Fruit fly (Drosophila melanogaster) whole organism, embryonic: ENCODE measurements around the gene Zw.

Source experiments
- Awh ChIP-seq: fragments of 200-800 bp; sonication (Bioruptor generic); IDR thresholded peaks from 2 replicates; pipeline ENCODE4, ENCODE4 v1.3.6; 2022; ENCODE audit warnings: missing biosample characterization, missing genetic modification characterization
- CG10654 ChIP-seq: fragments of 200-800 bp; sonication (Bioruptor generic); optimal IDR thresholded peaks from 2 replicates; lab custom pipeline; 2016; ENCODE audit warnings: missing biosample characterization, missing genetic modification characterization
- CG10959 ChIP-seq: fragments of 200-800 bp; sonication (Bioruptor generic); IDR thresholded peaks from 2 replicates; pipeline ENCODE4 v1.3.6; 2022; ENCODE audit warnings: missing biosample characterization, missing genetic modification characterization
- CG11085 ChIP-seq: fragments of 200-800 bp; sonication (Bioruptor generic); IDR thresholded peaks from 2 replicates; pipeline ENCODE4 v1.3.6; 2022; ENCODE audit warnings: missing biosample characterization, missing genetic modification characterization
- CG11696 ChIP-seq: fragments of 200-800 bp; sonication (Bioruptor generic); IDR thresholded peaks from 2 replicates; pipeline ENCODE4 v1.3.6; 2022; ENCODE audit warnings: missing biosample characterization, missing genetic modification characterization
- CG15011 ChIP-seq: fragments of 200-800 bp; sonication (Bioruptor generic); optimal IDR thresholded peaks from 3 replicates; lab custom pipeline; 2018; ENCODE audit warnings: missing biosample characterization, mild to moderate bottlenecking, missing genetic modification characterization
- CG1529 ChIP-seq: fragments of 200-800 bp; sonication (Bioruptor generic); optimal IDR thresholded peaks from 3 replicates; lab custom pipeline; 2018; ENCODE audit warnings: missing biosample characterization, missing genetic modification characterization
- CG17328 ChIP-seq: fragments of 200-800 bp; sonication (Bioruptor generic); IDR thresholded peaks from 2 replicates; pipeline ENCODE4 v1.3.6; 2022; ENCODE audit warnings: missing biosample characterization, missing genetic modification characterization
- CG1792 ChIP-seq: fragments of 200-800 bp; sonication (Bioruptor generic); optimal IDR thresholded peaks from 2 replicates; lab custom pipeline; 2016; ENCODE audit warnings: missing biosample characterization, missing genetic modification characterization
- CG18262 ChIP-seq: fragments of 200-800 bp; optimal IDR thresholded peaks from 3 replicates; lab custom pipeline; 2019; ENCODE audit warnings: missing biosample characterization, mild to moderate bottlenecking, missing genetic modification characterization, moderate library complexity
- CG2116 ChIP-seq: fragments of 200-800 bp; sonication (Bioruptor generic); optimal IDR thresholded peaks from 3 replicates; lab custom pipeline; 2018; ENCODE audit warnings: missing biosample characterization, mild to moderate bottlenecking, missing genetic modification characterization
- CG2199 ChIP-seq: fragments of 200-800 bp; sonication (Bioruptor generic); IDR thresholded peaks from 3 replicates; pipeline ENCODE4 v1.3.6; 2022; ENCODE audit warnings: missing biosample characterization, missing genetic modification characterization
- CG2678 ChIP-seq: fragments of 200-800 bp; sonication (Bioruptor generic); optimal IDR thresholded peaks from 3 replicates; lab custom pipeline; 2019; ENCODE audit warnings: missing biosample characterization, mild to moderate bottlenecking, missing genetic modification characterization, moderate library complexity
- CG30020 ChIP-seq: fragments of 200-800 bp; optimal IDR thresholded peaks from 2 replicates; lab custom pipeline; 2019; ENCODE audit warnings: missing biosample characterization, mild to moderate bottlenecking, missing genetic modification characterization, moderate library complexity
- CG3065 ChIP-seq: fragments of 200-800 bp; sonication (Bioruptor generic); optimal IDR thresholded peaks from 2 replicates; lab custom pipeline; 2016; ENCODE audit warnings: missing biosample characterization, missing genetic modification characterization
- CG4820 ChIP-seq: fragments of 200-800 bp; sonication (Bioruptor generic); optimal IDR thresholded peaks from 3 replicates; lab custom pipeline; 2016; ENCODE audit warnings: missing biosample characterization, missing genetic modification characterization
- CG7839 ChIP-seq: fragments of 200-800 bp; sonication (Bioruptor generic); optimal IDR thresholded peaks from 3 replicates; lab custom pipeline; 2018; ENCODE audit warnings: missing biosample characterization, mild to moderate bottlenecking, missing genetic modification characterization, moderate library complexity
- Chrac-16 ChIP-seq: fragments of 200-800 bp; sonication (Bioruptor generic); optimal IDR thresholded peaks from 3 replicates; lab custom pipeline; 2016; ENCODE audit warnings: missing biosample characterization, missing genetic modification characterization
- CrebB ChIP-seq: fragments of 200-800 bp; sonication (Bioruptor generic); optimal IDR thresholded peaks from 3 replicates; lab custom pipeline; 2018; ENCODE audit warnings: missing biosample characterization, mild to moderate bottlenecking, missing genetic modification characterization
- Drgx ChIP-seq: fragments of 200-800 bp; sonication (Bioruptor generic); IDR thresholded peaks from 2 replicates; pipeline ENCODE4 v1.3.6; 2022; ENCODE audit warnings: missing biosample characterization, missing genetic modification characterization
- ERR ChIP-seq: fragments of 200-800 bp; sonication (Bioruptor generic); optimal IDR thresholded peaks from 2 replicates; lab custom pipeline; 2016; ENCODE audit warnings: missing biosample characterization, missing genetic modification characterization
- Lpt ChIP-seq: fragments of >200 bp; optimal IDR thresholded peaks from 2 replicates; lab custom pipeline; 2018; ENCODE audit warnings: missing biosample characterization, missing genetic modification characterization
- MBD-R2 ChIP-seq: fragments of 200-800 bp; sonication (Bioruptor generic); IDR thresholded peaks from 2 replicates; pipeline ENCODE4 v1.3.6; 2022; ENCODE audit warnings: missing biosample characterization, missing genetic modification characterization
- Mad ChIP-seq: fragments of 200-800 bp; sonication (Bioruptor generic); optimal IDR thresholded peaks from 2 replicates; lab custom pipeline; 2016; ENCODE audit warnings: missing biosample characterization, missing genetic modification characterization
- NC2α ChIP-seq: fragments of 200-800 bp; sonication (Bioruptor generic); optimal IDR thresholded peaks from 2 replicates; lab custom pipeline; 2016; ENCODE audit warnings: missing biosample characterization, missing genetic modification characterization
- Oli ChIP-seq: fragments of 200-800 bp; sonication (Bioruptor generic); optimal IDR thresholded peaks from 2 replicates; lab custom pipeline; 2018; ENCODE audit warnings: missing biosample characterization, mild to moderate bottlenecking, missing genetic modification characterization, moderate library complexity
- Ravus ChIP-seq: fragments of 200-800 bp; sonication (Bioruptor generic); IDR thresholded peaks from 2 replicates; pipeline ENCODE4 v1.3.6; 2022; ENCODE audit warnings: missing biosample characterization, missing genetic modification characterization
- Sox102F ChIP-seq: fragments of 200-800 bp; sonication (Bioruptor generic); optimal IDR thresholded peaks from 2 replicates; lab custom pipeline; 2018; ENCODE audit warnings: missing biosample characterization, mild to moderate bottlenecking, missing genetic modification characterization, moderate library complexity
- TFAM ChIP-seq: fragments of 200-800 bp; sonication (Bioruptor generic); optimal IDR thresholded peaks from 2 replicates; lab custom pipeline; 2017; ENCODE audit warnings: missing biosample characterization, missing genetic modification characterization, inconsistent platforms
- Taf1 ChIP-seq: fragments of 200-800 bp; sonication (Bioruptor generic); IDR thresholded peaks from 2 replicates; pipeline ENCODE4 v1.3.6; 2022; ENCODE audit warnings: missing biosample characterization, missing genetic modification characterization
- Tbp ChIP-seq: fragments of >200 bp; optimal IDR thresholded peaks from 2 replicates; lab custom pipeline; 2018; ENCODE audit warnings: missing biosample characterization, missing genetic modification characterization
- Vsx1 ChIP-seq: fragments of 200-800 bp; sonication (Bioruptor generic); optimal IDR thresholded peaks from 2 replicates; lab custom pipeline; 2017; ENCODE audit warnings: missing biosample characterization, mild to moderate bottlenecking, missing genetic modification characterization, missing genetic modification reagents
- ara ChIP-seq: fragments of 200-800 bp; sonication (Bioruptor generic); IDR thresholded peaks from 2 replicates; pipeline ENCODE4 v1.3.6; 2022; ENCODE audit warnings: missing biosample characterization, missing genetic modification characterization
- ase ChIP-seq: fragments of 200-800 bp; sonication (Bioruptor generic); IDR thresholded peaks from 3 replicates; pipeline ENCODE4 v1.3.6; 2022; ENCODE audit warnings: missing biosample characterization, missing genetic modification characterization
- ash1 ChIP-seq: fragments of 200-800 bp; sonication (Bioruptor generic); optimal IDR thresholded peaks from 2 replicates; lab custom pipeline; 2018; ENCODE audit warnings: missing biosample characterization, mild to moderate bottlenecking, missing genetic modification characterization
- bsh ChIP-seq, 2 experiments: fragments of 200-800 bp; sonication (Bioruptor generic); optimal IDR thresholded peaks; 2 replicates each; lab custom pipeline; 2017 to 2018; ENCODE audit warnings: mild to moderate bottlenecking in 2 of 2, missing biosample characterization in 2 of 2, missing genetic modification characterization in 2 of 2, moderate library complexity in 1 of 2
- cad ChIP-seq: fragments of >200 bp; optimal IDR thresholded peaks from 2 replicates; lab custom pipeline; 2017; ENCODE audit warnings: missing biosample characterization, missing genetic modification characterization
- croc ChIP-seq: fragments of 200-800 bp; sonication (Bioruptor generic); conservative IDR thresholded peaks from 3 replicates; pipeline ENCODE4 v1.3.6; 2022; ENCODE audit warnings: missing biosample characterization, missing genetic modification characterization
- crp ChIP-seq, 2 experiments: fragments of 200-800 bp; sonication (Bioruptor generic); optimal IDR thresholded peaks; 2 replicates in 1 of 2; 3 replicates in 1 of 2; lab custom pipeline; 2017; ENCODE audit warnings: missing biosample characterization in 2 of 2, missing genetic modification characterization in 2 of 2, mild to moderate bottlenecking in 1 of 2, moderate library complexity in 1 of 2
- emc ChIP-seq: fragments of 200-800 bp; sonication (Bioruptor generic); optimal IDR thresholded peaks from 2 replicates; lab custom pipeline; 2016; ENCODE audit warnings: missing biosample characterization, missing genetic modification characterization
- gce ChIP-seq: fragments of 200-800 bp; sonication (Bioruptor generic); IDR thresholded peaks from 3 replicates; pipeline ENCODE4 v1.3.6; 2022; ENCODE audit warnings: missing biosample characterization, missing genetic modification characterization
- hkb ChIP-seq, 2 experiments: fragments of 200-800 bp in 1 of 2; fragments of >200 bp in 1 of 2; sonication (Bioruptor generic) in 1 of 2; IDR thresholded peaks in 1 of 2; optimal IDR thresholded peaks in 1 of 2; 2 replicates each; pipeline versions ENCODE4 v1.3.6 to Lab custom; 2017 to 2022; ENCODE audit warnings: missing biosample characterization in 1 of 2, missing genetic modification characterization in 1 of 2
- maf-S ChIP-seq: fragments of 200-800 bp; sonication (Bioruptor generic); optimal IDR thresholded peaks from 2 replicates; lab custom pipeline; 2016; ENCODE audit warnings: missing biosample characterization, missing genetic modification characterization
- ranshi ChIP-seq: fragments of 200-800 bp; sonication (Bioruptor generic); IDR thresholded peaks from 2 replicates; pipeline ENCODE4 v1.3.6; 2022; ENCODE audit warnings: missing biosample characterization, missing genetic modification characterization
- sima ChIP-seq: fragments of 200-800 bp; sonication (Bioruptor generic); optimal IDR thresholded peaks from 2 replicates; lab custom pipeline; 2016; ENCODE audit warnings: missing biosample characterization, missing genetic modification characterization
- tup ChIP-seq: fragments of 200-800 bp; sonication (Bioruptor generic); optimal IDR thresholded peaks from 2 replicates; lab custom pipeline; 2016; ENCODE audit warnings: missing biosample characterization, mild to moderate bottlenecking, missing genetic modification characterization, moderate library complexity
- twi ChIP-seq: fragments of 200-800 bp; optimal IDR thresholded peaks from 2 replicates; lab custom pipeline; 2019; ENCODE audit warnings: missing biosample characterization, mild to moderate bottlenecking, missing genetic modification characterization, moderate library complexity
- unpg ChIP-seq: fragments of 200-800 bp; sonication (Bioruptor generic); optimal IDR thresholded peaks from 3 replicates; lab custom pipeline; 2018; ENCODE audit warnings: missing biosample characterization, mild to moderate bottlenecking, missing genetic modification characterization, moderate library complexity

Gene Zw

DNA sequence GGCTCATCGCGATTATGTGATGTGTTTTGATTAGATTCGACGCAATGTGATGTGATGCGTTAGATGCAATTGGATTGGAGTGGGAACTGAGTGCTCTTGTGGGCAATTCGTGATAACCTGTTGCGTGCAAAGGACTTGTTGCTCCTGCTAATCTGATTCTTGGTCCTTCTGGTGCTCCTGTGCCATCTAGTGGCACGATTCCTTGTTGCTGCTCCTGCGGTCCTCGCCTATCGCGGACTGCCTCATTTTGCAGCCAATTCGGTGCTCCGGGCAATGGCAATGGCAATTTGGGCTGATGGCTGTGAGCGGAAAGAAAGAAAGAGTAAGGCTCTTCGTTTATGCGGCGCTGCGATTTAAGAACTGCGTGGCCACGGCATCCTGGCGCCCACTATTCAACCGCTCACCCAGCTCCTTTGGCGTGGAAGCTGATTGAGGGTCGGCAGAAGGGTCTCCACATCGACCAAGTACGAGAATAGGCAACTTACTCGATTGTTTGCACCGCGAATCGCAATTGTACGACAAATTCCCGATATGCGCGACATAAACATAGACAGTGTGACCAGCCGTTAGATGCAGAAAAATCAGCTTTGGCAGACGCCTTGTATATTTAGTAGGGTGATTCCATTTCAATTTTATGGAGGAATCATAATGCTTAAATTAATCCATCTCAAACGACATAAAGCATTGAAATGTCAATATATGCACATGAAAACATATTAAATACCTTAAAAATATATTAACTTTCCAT, 26.1 kb downstream of the Zw start, which contains the start of gene Mer (continued):
- TF ChIP-seq Awh (GFP tag; lab: Robert Waterston, UW), result peak; percentile 79
- TF ChIP-seq Chrac-16, result peak; percentile 81
- TF ChIP-seq CrebB (tag; lab: Kevin White, UChicago), result peak; percentile 83
- no peak for TF ChIP-seq CG11696 (GFP tag; lab: Robert Waterston, UW)
- TF ChIP-seq TFAM, result peak; percentile 11
- peak; percentile 84 for TF ChIP-seq CG18262 (tag; lab: Kevin White, UChicago)
- TF ChIP-seq Mad (GFP tag; lab: Kevin White, UChicago), result peak; percentile 82
- peak; percentile 59 for TF ChIP-seq emc
- TF ChIP-seq Sox102F (GFP tag; lab: Kevin White, UChicago), result no peak
- TF ChIP-seq Tbp (GFP tag; lab: Kevin White, UChicago), result no peak
- peak; percentile 70 for TF ChIP-seq CG1529 (GFP tag; lab: Kevin White, UChicago)
- TF ChIP-seq ash1 (GFP tag; lab: Kevin White, UChicago), result peak; percentile 33
- peak; percentile 62 for TF ChIP-seq twi
- peak; percentile 63 for TF ChIP-seq CG30020 (tag; lab: Kevin White, UChicago)
- TF ChIP-seq CG11085 (GFP tag; lab: Robert Waterston, UW), result 0 out of 2 replicates have a peak, but pooled peaks have one; percentile 42
- no peak for TF ChIP-seq Lpt (GFP tag; lab: Kevin White, UChicago)
- peak; percentile 90 for TF ChIP-seq unpg
- TF ChIP-seq CG4820 (GFP tag; lab: Kevin White, UChicago), result peak; percentile 99
- peak in 1 of 2 experiments; percentile 35 for TF ChIP-seq crp (GFP tag; optimal IDR thresholded peaks at IDR 0.05; lab: Kevin White, UChicago)
- peak; percentile 49 for TF ChIP-seq CG2116 (GFP tag; lab: Kevin White, UChicago)
- no peak for TF ChIP-seq Vsx1
- peak; percentile 71 for TF ChIP-seq CG1792 (GFP tag; lab: Kevin White, UChicago)
- TF ChIP-seq Oli, result peak; percentile 76

DNA sequence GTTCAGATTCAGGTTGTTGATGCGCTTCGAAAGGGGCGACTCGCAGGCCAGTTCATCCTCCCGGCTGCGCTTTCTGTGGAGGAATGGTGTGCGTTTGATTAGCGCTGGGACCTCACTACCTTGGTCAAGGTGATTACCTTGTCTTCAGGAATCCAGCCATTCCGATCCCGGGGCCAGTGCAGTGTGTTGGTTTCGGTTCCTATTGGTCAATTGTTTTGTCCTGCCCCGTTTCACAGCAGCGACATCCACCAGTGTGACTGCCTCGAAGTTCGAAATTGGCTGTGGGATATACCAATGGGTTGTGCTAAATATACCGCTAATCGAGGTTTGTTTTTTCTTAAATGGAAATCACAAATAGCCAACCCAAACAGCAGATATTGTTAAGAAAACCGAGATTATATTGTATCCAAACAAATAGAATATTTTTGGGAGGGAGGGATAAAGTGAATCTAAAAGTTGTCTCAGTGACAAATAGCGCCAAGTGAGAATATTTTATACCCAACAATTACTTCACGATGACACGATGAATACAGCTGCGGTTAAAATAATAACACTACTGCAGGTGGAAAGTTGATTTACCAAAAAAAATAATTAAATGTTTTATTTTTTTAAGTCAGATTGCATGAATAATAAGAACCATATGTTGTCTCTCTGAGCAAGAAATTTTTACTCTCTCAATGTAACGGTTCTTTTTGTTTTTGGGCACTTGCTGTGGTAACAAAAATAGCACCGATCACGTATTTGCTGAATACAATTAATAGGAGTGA, 27.9 kb downstream of the Zw start, which contains the start of gene CG14229:
TSS of gene CG14229 (minus strand) at position 459 of the 767 bp plus-strand sequence.
- TF ChIP-seq Drgx (GFP tag; lab: Robert Waterston, UW), result peak; percentile 29; the same call in 1 of the 2 replicates
- TF ChIP-seq Taf1 (GFP tag; lab: Robert Waterston, UW), result no peak
- TF ChIP-seq tup (GFP tag; lab: Kevin White, UChicago), result no peak
- TF ChIP-seq CG17328 (GFP tag; lab: Robert Waterston, UW), result no peak
- TF ChIP-seq ERR (GFP tag; lab: Kevin White, UChicago), result no peak
- no peak for TF ChIP-seq CG3065
- TF ChIP-seq CG2199 (GFP tag; lab: Robert Waterston, UW), result no peak
- no peak for TF ChIP-seq CG10959 (GFP tag; lab: Robert Waterston, UW)
- no peak for TF ChIP-seq hkb (optimal IDR thresholded peaks at IDR 0.05; lab: Kevin White, UChicago)
- TF ChIP-seq hkb (GFP tag; IDR thresholded peaks at IDR 0.05; lab: Robert Waterston, UW), result 0 out of 2 replicates have a peak, but pooled peaks have one; percentile 26
- TF ChIP-seq CG2678, result peak; percentile 7
- no peak for TF ChIP-seq sima (GFP tag; lab: Kevin White, UChicago)
- no peak for TF ChIP-seq CG10654 (GFP tag; lab: Kevin White, UChicago)
- peak; percentile 54 for TF ChIP-seq MBD-R2 (GFP tag; lab: Robert Waterston, UW)
- TF ChIP-seq bsh (GFP tag; optimal IDR thresholded peaks at IDR 0.05; lab: Kevin White, UChicago), result peak in 1 of 2 experiments; percentile 11
- 0 out of 2 replicates have a peak, but pooled peaks have one; percentile 35 for TF ChIP-seq ara
- 0 out of 3 replicates have a peak, but pooled peaks have one; percentile 23 for TF ChIP-seq gce (GFP tag; lab: Robert Waterston, UW)
- no peak for TF ChIP-seq Ravus
- no peak for TF ChIP-seq ase
- no peak for TF ChIP-seq maf-S (GFP tag; lab: Kevin White, UChicago)
- TF ChIP-seq NC2α (GFP tag; lab: Kevin White, UChicago), result no peak
- TF ChIP-seq CG15011 (GFP tag; lab: Kevin White, UChicago), result no peak
- no peak for TF ChIP-seq cad
- 0 out of 2 replicates have a peak, but pooled peaks have one; percentile 24 for TF ChIP-seq ranshi (GFP tag; lab: Robert Waterston, UW)
- TF ChIP-seq CG7839, result no peak
- no peak for TF ChIP-seq croc (GFP tag; lab: Robert Waterston, UW)
